Fruit fly (Drosophila melanogaster) whole organism, wandering third instar larva: Measurements from ENCODE around the gene PolH.

Source experiments
- Abd-B ChIP-seq: fragments of >200 bp; optimal IDR thresholded peaks from 2 replicates; lab custom pipeline; 2017; ENCODE audit warnings: missing biosample characterization, missing genetic modification characterization
- CG32264 ChIP-seq: fragments of 200-800 bp; sonication (Bioruptor generic); optimal IDR thresholded peaks from 2 replicates; lab custom pipeline; 2016; ENCODE audit warnings: missing biosample characterization, missing genetic modification characterization
- CG9705 ChIP-seq: fragments of 200-800 bp; sonication (Bioruptor generic); optimal IDR thresholded peaks from 2 replicates; lab custom pipeline; 2018; ENCODE audit warnings: missing biosample characterization, mild to moderate bottlenecking, missing genetic modification characterization
- CrebA ChIP-seq: fragments of 200-800 bp; sonication (Bioruptor generic); optimal IDR thresholded peaks from 2 replicates; lab custom pipeline; 2016; ENCODE audit warnings: missing biosample characterization, mild to moderate bottlenecking, missing genetic modification characterization, borderline replicate concordance
- Dfd ChIP-seq: fragments of >200 bp; optimal IDR thresholded peaks from 2 replicates; lab custom pipeline; 2017; ENCODE audit warnings: missing biosample characterization, missing genetic modification characterization
- Dif ChIP-seq: fragments of 200-275, 200-300 bp; sonication (Bioruptor generic); optimal IDR thresholded peaks from 2 replicates; lab custom pipeline; 2018; ENCODE audit warnings: missing biosample characterization, missing genetic modification characterization; ENCODE audit not compliant: partially characterized antibody
- GATAd ChIP-seq: sonication (Bioruptor generic); optimal IDR thresholded peaks from 2 replicates; lab custom pipeline; 2016; ENCODE audit warnings: missing biosample characterization, missing genetic modification characterization
- HLH106 ChIP-seq: fragments of 200-800 bp; optimal IDR thresholded peaks from 3 replicates; lab custom pipeline; 2019; ENCODE audit warnings: missing biosample characterization, mild to moderate bottlenecking, missing genetic modification characterization, moderate library complexity
- Hnf4 ChIP-seq: fragments of 200-800 bp; sonication (Bioruptor generic); optimal IDR thresholded peaks from 2 replicates; lab custom pipeline; 2016; ENCODE audit warnings: missing biosample characterization, mild to moderate bottlenecking, missing genetic modification characterization
- Hr78 ChIP-seq: fragments of >200 bp; optimal IDR thresholded peaks from 2 replicates; lab custom pipeline; 2017; ENCODE audit warnings: missing biosample characterization, missing genetic modification characterization
- Hr83 ChIP-seq: fragments of 200-300 bp; sonication (Bioruptor generic); optimal IDR thresholded peaks from 2 replicates; lab custom pipeline; 2016; ENCODE audit warnings: missing biosample characterization, mild to moderate bottlenecking, missing genetic modification characterization, moderate library complexity; ENCODE audit not compliant: poor library complexity, severe bottlenecking
- Jra ChIP-seq: sonication (Bioruptor generic); optimal IDR thresholded peaks from 2 replicates; lab custom pipeline; 2016; ENCODE audit warnings: missing biosample characterization, missing genetic modification characterization
- Mio ChIP-seq: sonication (Bioruptor generic); optimal IDR thresholded peaks from 2 replicates; lab custom pipeline; 2016; ENCODE audit warnings: missing biosample characterization, missing genetic modification characterization
- Myc ChIP-seq: fragments of >200 bp; optimal IDR thresholded peaks from 2 replicates; lab custom pipeline; 2017
- N ChIP-seq: fragments of >200 bp; optimal IDR thresholded peaks from 2 replicates; lab custom pipeline; 2018; ENCODE audit warnings: missing biosample characterization, missing external identifiers, missing genetic modification characterization
- OdsH ChIP-seq: fragments of 200-800 bp; sonication (Bioruptor generic); optimal IDR thresholded peaks from 2 replicates; lab custom pipeline; 2016; ENCODE audit warnings: missing biosample characterization, mild to moderate bottlenecking, missing genetic modification characterization
- Rel ChIP-seq, 2 experiments: fragments of 200-800 bp; sonication (Bioruptor generic) in 1 of 2; optimal IDR thresholded peaks; 2 replicates in 1 of 2; 3 replicates in 1 of 2; lab custom pipeline; 2016 to 2019; ENCODE audit warnings: mild to moderate bottlenecking in 2 of 2, missing biosample characterization in 2 of 2, missing genetic modification characterization in 2 of 2, moderate library complexity in 1 of 2
- Sp1 ChIP-seq: fragments of 200-800 bp; sonication (Bioruptor generic); optimal IDR thresholded peaks from 3 replicates; lab custom pipeline; 2019; ENCODE audit warnings: missing biosample characterization, mild to moderate bottlenecking, missing genetic modification characterization, moderate library complexity
- Vsx2 ChIP-seq: fragments of 200-300, 225-300 bp; sonication (Bioruptor generic); optimal IDR thresholded peaks from 2 replicates; lab custom pipeline; 2018; ENCODE audit warnings: missing biosample characterization, missing genetic modification characterization; ENCODE audit not compliant: partially characterized antibody
- br ChIP-seq: fragments of 200-800 bp; sonication (Bioruptor generic); optimal IDR thresholded peaks from 2 replicates; lab custom pipeline; 2016; ENCODE audit warnings: missing biosample characterization, missing genetic modification characterization
- brk ChIP-seq: fragments of 200-800 bp; sonication (Bioruptor generic); optimal IDR thresholded peaks from 2 replicates; lab custom pipeline; 2016; ENCODE audit warnings: missing biosample characterization, mild to moderate bottlenecking, missing genetic modification characterization
- dl ChIP-seq, 2 experiments: fragments of 175-275, 200-275 bp in 1 of 2; fragments of 200-275 bp in 1 of 2; sonication (Bioruptor generic); optimal IDR thresholded peaks; lab custom pipeline; 2018; ENCODE audit warnings: mild to moderate bottlenecking in 2 of 2, missing biosample characterization in 2 of 2, missing genetic modification characterization in 2 of 2, moderate library complexity in 2 of 2; ENCODE audit not compliant: partially characterized antibody in 2 of 2, insufficient read depth in 1 of 2
- dmrt93B ChIP-seq: fragments of 200-800 bp; sonication (Bioruptor generic); optimal IDR thresholded peaks from 2 replicates; lab custom pipeline; 2018; ENCODE audit warnings: missing biosample characterization, mild to moderate bottlenecking, missing genetic modification characterization
- dsf ChIP-seq: sonication (Bioruptor generic); optimal IDR thresholded peaks from 2 replicates; lab custom pipeline; 2016; ENCODE audit warnings: missing biosample characterization, missing genetic modification characterization, borderline replicate concordance
- ey ChIP-seq: fragments of 200-800 bp; sonication (Bioruptor generic); optimal IDR thresholded peaks from 2 replicates; lab custom pipeline; 2016; ENCODE audit warnings: missing biosample characterization, missing genetic modification characterization
- foxo ChIP-seq, 2 experiments: fragments of 200-800 bp; sonication (Bioruptor generic); optimal IDR thresholded peaks; 2 replicates in 1 of 2; 3 replicates in 1 of 2; lab custom pipeline; 2016 to 2017; ENCODE audit warnings: missing biosample characterization in 2 of 2, missing genetic modification characterization in 2 of 2
- fru ChIP-seq: fragments of 200-800 bp; sonication (Bioruptor generic); optimal IDR thresholded peaks from 3 replicates; lab custom pipeline; 2016; ENCODE audit warnings: missing biosample characterization, mild to moderate bottlenecking, missing genetic modification characterization
- h ChIP-seq: fragments of 200-800 bp; sonication (Bioruptor generic); optimal IDR thresholded peaks from 3 replicates; lab custom pipeline; 2016; ENCODE audit warnings: missing biosample characterization, mild to moderate bottlenecking, missing genetic modification characterization
- jim ChIP-seq: fragments of 175-275, 200-325 bp; sonication (Bioruptor generic); optimal IDR thresholded peaks from 2 replicates; lab custom pipeline; 2016; ENCODE audit warnings: missing biosample characterization, mild to moderate bottlenecking, missing genetic modification characterization
- lola ChIP-seq: fragments of >200 bp; optimal IDR thresholded peaks from 2 replicates; lab custom pipeline; 2017; ENCODE audit warnings: missing biosample characterization, missing genetic modification characterization
- pan ChIP-seq: fragments of >200 bp; optimal IDR thresholded peaks from 2 replicates; lab custom pipeline; 2017
- psq ChIP-seq: fragments of 200-800 bp; sonication (Bioruptor generic); optimal IDR thresholded peaks from 3 replicates; lab custom pipeline; 2017; ENCODE audit warnings: missing biosample characterization, mild to moderate bottlenecking, missing genetic modification characterization, moderate library complexity
- rgr ChIP-seq: fragments of 200-800 bp; sonication (Bioruptor generic); optimal IDR thresholded peaks from 3 replicates; lab custom pipeline; 2016; ENCODE audit warnings: missing biosample characterization, mild to moderate bottlenecking, missing genetic modification characterization
- sage ChIP-seq: fragments of 200-800 bp; sonication (Bioruptor generic); optimal IDR thresholded peaks from 2 replicates; lab custom pipeline; 2016; ENCODE audit warnings: missing biosample characterization, mild to moderate bottlenecking, missing genetic modification characterization
- sv ChIP-seq: fragments of 200-800 bp; sonication (Bioruptor generic); optimal IDR thresholded peaks from 3 replicates; lab custom pipeline; 2016; ENCODE audit warnings: missing biosample characterization, missing genetic modification characterization
- tai ChIP-seq: sonication (Bioruptor generic); optimal IDR thresholded peaks from 2 replicates; lab custom pipeline; 2016; ENCODE audit warnings: missing biosample characterization, missing genetic modification characterization
- usp ChIP-seq: fragments of >200 bp; optimal IDR thresholded peaks from 2 replicates; lab custom pipeline; 2017; ENCODE audit warnings: missing biosample characterization, missing genetic modification characterization
- woc ChIP-seq: sonication (Bioruptor generic); optimal IDR thresholded peaks from 2 replicates; lab custom pipeline; 2016; ENCODE audit warnings: missing biosample characterization, mild to moderate bottlenecking, missing genetic modification characterization

Gene PolH

DNA sequence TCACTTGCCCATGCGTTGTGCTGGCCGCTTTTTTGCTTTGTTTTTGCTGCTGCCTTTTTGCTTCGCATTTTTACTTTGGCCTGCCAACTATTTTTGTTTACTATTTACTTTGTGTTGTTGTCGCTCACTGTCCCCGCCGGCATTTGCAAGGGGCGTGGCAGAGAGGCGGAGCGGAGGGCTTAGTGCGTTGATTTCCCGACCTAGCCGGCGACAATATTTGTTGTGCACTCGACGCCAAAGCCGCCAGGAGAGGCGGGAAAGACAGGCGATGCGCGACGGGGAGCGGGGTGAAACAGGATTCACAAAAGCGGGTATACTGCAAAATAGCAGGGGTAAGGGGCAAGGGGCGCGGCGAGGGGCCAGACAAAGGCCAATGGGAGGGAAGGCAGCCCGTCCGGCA lies 48.9 kb downstream of the PolH start:
- TF ChIP-seq Mio (GFP tag; lab: Kevin White, UChicago) (no peak), Jra (GFP tag; lab: Kevin White, UChicago) (no peak), GATAd (GFP tag; lab: Kevin White, UChicago) (no peak), usp (GFP tag; lab: Kevin White, UChicago) (no peak), Dif (no peak), CG32264 (GFP tag; lab: Kevin White, UChicago) (no peak), Hr83 (no peak), dsf (GFP tag; lab: Kevin White, UChicago) (no peak), N (GFP tag; lab: Kevin White, UChicago) (no peak)

DNA sequence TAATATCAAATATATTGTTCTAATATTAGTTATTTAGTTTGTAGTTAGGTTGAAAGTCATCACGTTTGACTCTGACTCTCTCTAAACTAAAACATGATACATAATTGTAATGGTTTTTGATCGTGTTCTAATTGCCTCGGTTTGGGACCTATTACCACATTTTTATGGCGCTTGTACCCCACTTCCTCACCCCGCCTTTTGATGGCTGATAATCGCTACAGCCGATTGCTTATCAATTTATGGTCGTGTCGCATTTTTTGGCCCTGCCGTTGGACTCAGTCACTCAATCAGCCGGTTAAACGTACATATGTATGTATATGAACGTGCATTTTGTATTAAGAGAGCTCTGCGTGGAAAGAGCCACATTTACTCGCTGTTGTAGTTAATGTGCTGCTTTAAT lies 49.4 kb downstream of the PolH start:
- TF ChIP-seq Myc (lab: Kevin White, UChicago) (no peak), br (GFP tag; lab: Kevin White, UChicago) (no peak), Mio (GFP tag; lab: Kevin White, UChicago) (no peak), Hnf4 (GFP tag; lab: Kevin White, UChicago) (peak; percentile 44), OdsH (GFP tag; lab: Kevin White, UChicago) (peak; percentile 30), Jra (GFP tag; lab: Kevin White, UChicago) (no peak), sage (GFP tag; lab: Kevin White, UChicago) (no peak), brk (no peak), N (GFP tag; lab: Kevin White, UChicago) (no peak), fru (GFP tag; lab: Kevin White, UChicago) (peak; percentile 7), sv (GFP tag; lab: Kevin White, UChicago) (no peak), Dif (no peak), Rel (GFP tag; optimal IDR thresholded peaks at IDR 0.05; lab: Kevin White, UChicago) (no peak), Rel (tag; optimal IDR thresholded peaks at IDR 0.05; lab: Kevin White, UChicago) (peak; percentile 21), lola (no peak), HLH106 (peak; percentile 26), Sp1 (GFP tag; lab: Kevin White, UChicago) (peak; percentile 47), jim (GFP tag; lab: Kevin White, UChicago) (no peak), dl (GFP tag; optimal IDR thresholded peaks at IDR 0.05; lab: Kevin White, UChicago; ENCODE audit: insufficient read depth in 1 of 2, partially characterized antibody in 2 of 2) (no peak), Vsx2 (peak; percentile 22), CG32264 (GFP tag; lab: Kevin White, UChicago) (no peak), woc (GFP tag; lab: Kevin White, UChicago) (no peak), CG9705 (GFP tag; lab: Kevin White, UChicago) (no peak), dsf (GFP tag; lab: Kevin White, UChicago) (no peak), dmrt93B (GFP tag; lab: Kevin White, UChicago) (no peak), usp (GFP tag; lab: Kevin White, UChicago) (no peak), ey (peak; percentile 1), foxo (GFP tag; optimal IDR thresholded peaks at IDR 0.05; lab: Kevin White, UChicago) (peak in 1 of 2 experiments; percentile 16), Abd-B (GFP tag; lab: Kevin White, UChicago) (no peak), psq (GFP tag; lab: Kevin White, UChicago) (peak; percentile 2), Hr78 (GFP tag; lab: Kevin White, UChicago) (no peak), h (GFP tag; lab: Kevin White, UChicago) (peak; percentile 42), Hr83 (no peak), tai (GFP tag; lab: Kevin White, UChicago) (no peak), rgr (GFP tag; lab: Kevin White, UChicago) (peak; percentile 41), Dfd (GFP tag; lab: Kevin White, UChicago) (no peak), GATAd (GFP tag; lab: Kevin White, UChicago) (no peak), pan (lab: Kevin White, UChicago) (no peak), CrebA (GFP tag; lab: Kevin White, UChicago) (peak; percentile 61)
